Worm (Caenorhabditis elegans) whole organism, early embryonic: ENCODE data around the gene M117.1.

Source experiments
- B0310.2 ChIP-seq: sonication (generic microtip); optimal IDR thresholded peaks from 2 replicates; lab custom pipeline; 2016; ENCODE audit warnings: mild to moderate bottlenecking, missing genetic modification characterization, missing compliant biosample characterization
- F13C5.2 ChIP-seq: sonication (generic microtip); optimal IDR thresholded peaks from 2 replicates; lab custom pipeline; 2017; ENCODE audit warnings: mild to moderate bottlenecking, missing genetic modification characterization, inconsistent platforms, missing compliant biosample characterization
- aly-1 ChIP-seq: sonication (generic microtip); optimal IDR thresholded peaks from 2 replicates; lab custom pipeline; 2016; ENCODE audit warnings: missing genetic modification characterization, missing compliant biosample characterization
- ama-1 ChIP-seq: fragments of 150-350 bp; optimal IDR thresholded peaks from 2 replicates; lab custom pipeline; 2014
- ceh-13 ChIP-seq: fragments of 200-800 bp; sonication (Bioruptor generic); optimal IDR thresholded peaks from 2 replicates; lab custom pipeline; 2018; ENCODE audit warnings: mild to moderate bottlenecking, missing genetic modification characterization, missing compliant biosample characterization
- ceh-36 ChIP-seq: sonication (generic microtip); optimal IDR thresholded peaks from 2 replicates; lab custom pipeline; 2016; ENCODE audit warnings: missing genetic modification characterization, inconsistent platforms, missing compliant biosample characterization
- ets-7 ChIP-seq: sonication (generic microtip); optimal IDR thresholded peaks from 2 replicates; lab custom pipeline; 2016; ENCODE audit warnings: missing genotype, missing genetic modification characterization, missing compliant biosample characterization
- flt-1 ChIP-seq: fragments of 200-800 bp; sonication (Bioruptor generic); IDR thresholded peaks from 2 replicates; pipeline ENCODE4 v1.3.6; 2022; ENCODE audit warnings: missing genetic modification characterization, missing compliant biosample characterization
- hmbx-1 ChIP-seq: sonication (generic microtip); optimal IDR thresholded peaks from 2 replicates; lab custom pipeline; 2016; ENCODE audit warnings: mild to moderate bottlenecking, missing genetic modification characterization, missing compliant biosample characterization
- hmg-4 ChIP-seq: fragments of 200-800 bp; sonication (Bioruptor generic); optimal IDR thresholded peaks from 2 replicates; lab custom pipeline; 2018; ENCODE audit warnings: mild to moderate bottlenecking, missing genetic modification characterization, missing compliant biosample characterization
- hnd-1 ChIP-seq: sonication (generic microtip); optimal IDR thresholded peaks from 2 replicates; lab custom pipeline; 2016; ENCODE audit warnings: missing genetic modification characterization, missing compliant biosample characterization
- pes-1 ChIP-seq: fragments of 200-800 bp; sonication (Bioruptor generic); IDR thresholded peaks from 2 replicates; pipeline ENCODE4 v1.3.6; 2022; ENCODE audit warnings: missing genetic modification reagents, missing genetic modification characterization, missing compliant biosample characterization
- scrt-1 ChIP-seq: fragments of 200-800 bp; sonication (Bioruptor generic); IDR thresholded peaks from 2 replicates; pipeline ENCODE4 v1.3.6; 2022; ENCODE audit warnings: missing genetic modification characterization, missing compliant biosample characterization
- sea-1 ChIP-seq: fragments of 200-800 bp; sonication (Bioruptor generic); conservative IDR thresholded peaks from 2 replicates; pipeline ENCODE4 v1.3.6; 2022; ENCODE audit warnings: missing genetic modification characterization, missing compliant biosample characterization
- tbx-11 ChIP-seq: fragments of 200-800 bp; sonication (Bioruptor generic); IDR thresholded peaks from 2 replicates; pipeline ENCODE4 v1.3.6; 2022; ENCODE audit warnings: missing genetic modification characterization, missing compliant biosample characterization
- tbx-37 ChIP-seq: fragments of 200-800 bp; sonication (Bioruptor generic); conservative IDR thresholded peaks from 2 replicates; pipeline ENCODE4 v1.3.6; 2022; ENCODE audit warnings: missing genetic modification reagents, missing genetic modification characterization, missing compliant biosample characterization
- tra-4 ChIP-seq: sonication (generic microtip); optimal IDR thresholded peaks from 2 replicates; lab custom pipeline; 2017; ENCODE audit warnings: missing genetic modification characterization, missing compliant biosample characterization

Gene M117.1

DNA sequence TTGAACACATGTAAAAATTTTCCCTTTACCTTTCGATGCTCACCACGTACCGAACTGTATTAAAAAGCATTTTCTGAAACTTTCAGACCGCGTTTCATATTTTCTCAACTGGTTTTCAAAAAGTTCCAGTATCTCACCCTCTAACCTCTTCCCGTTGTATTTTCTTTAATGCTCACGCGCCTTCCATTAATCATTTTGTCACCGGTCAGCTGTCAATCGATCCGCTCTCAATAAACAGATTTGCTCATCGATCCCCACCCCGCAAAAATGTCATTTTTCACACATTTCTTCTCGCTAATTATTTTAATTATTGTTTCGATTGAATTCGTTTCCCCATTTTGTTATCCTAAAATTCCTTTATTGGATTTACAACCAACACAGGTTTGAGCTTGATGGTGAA, 35.0 kb upstream of the M117.1 start, which contains the start of gene lpr-2:
Gene lpr-2 (plus strand): TSS at position 189 of the 400 bp plus-strand sequence.
- TF ChIP-seq B0310.2 (no peak), ets-7 (no peak), aly-1 (tag; lab: Kevin White, UChicago) (no peak), hmbx-1 (tag; lab: Kevin White, UChicago) (no peak), tbx-37 (GFP tag; lab: Robert Waterston, UW) (no peak), scrt-1 (GFP tag; lab: Robert Waterston, UW) (no peak)

DNA sequence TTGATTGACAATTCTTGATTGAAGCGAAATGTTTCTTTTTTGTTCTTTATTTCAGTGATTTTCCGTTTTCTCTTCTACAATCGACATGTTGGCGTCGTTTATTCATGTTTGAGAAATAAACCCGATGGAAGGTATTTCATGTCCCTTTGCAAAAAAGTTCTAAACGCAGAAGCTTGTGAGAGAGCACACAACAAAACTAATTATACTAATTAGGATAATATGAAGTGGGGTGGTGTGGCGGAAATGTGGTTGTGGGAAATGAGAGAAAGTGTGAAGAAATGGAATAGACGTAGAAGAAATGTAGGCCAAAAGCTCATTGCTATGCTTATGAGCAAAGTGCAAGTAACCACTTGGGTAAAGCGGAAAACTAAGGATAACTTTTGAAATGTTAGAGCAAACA, 31.2 kb upstream of the M117.1 start:
- TF ChIP-seq tbx-11 (GFP tag; lab: Robert Waterston, UW) (no peak), scrt-1 (GFP tag; lab: Robert Waterston, UW) (no peak), aly-1 (tag; lab: Kevin White, UChicago) (no peak), B0310.2 (no peak), ets-7 (no peak), ama-1 (lab: Kevin White, UChicago) (no peak)

DNA sequence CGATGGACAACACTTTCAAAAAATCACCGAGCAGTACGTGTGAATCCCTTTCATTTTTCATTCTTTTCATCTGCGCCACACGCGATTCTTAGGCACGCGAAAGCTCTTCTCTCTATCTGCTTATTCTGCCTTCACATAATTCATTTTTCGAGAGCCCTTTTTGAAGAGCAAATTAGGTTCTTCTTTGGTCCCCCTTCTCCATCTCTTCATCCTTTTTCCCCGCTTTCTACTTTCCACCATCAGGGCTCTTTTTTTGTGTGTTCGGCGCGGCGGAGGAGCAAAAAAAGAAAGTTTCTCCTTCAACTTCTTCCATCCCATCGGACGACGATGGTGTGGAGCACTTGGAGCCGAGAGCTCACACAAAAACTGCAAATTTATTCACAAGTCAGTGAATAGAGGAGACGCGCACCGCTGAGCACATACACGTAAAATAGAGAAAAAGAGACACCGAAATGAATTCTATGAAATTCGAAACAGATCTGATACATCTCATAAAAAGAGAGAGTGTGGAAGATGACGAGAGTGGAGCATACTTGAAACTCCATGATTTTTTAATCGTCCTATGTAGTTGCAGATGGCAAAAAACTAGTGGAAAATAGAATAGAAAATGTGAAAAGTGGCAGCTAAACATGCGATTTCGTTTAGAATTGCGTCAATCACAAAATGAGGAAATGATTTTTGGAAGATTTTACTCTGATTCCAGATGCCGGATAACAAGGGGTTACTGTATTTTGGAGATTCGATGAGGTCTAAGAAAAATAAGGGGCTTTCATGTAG, 28.8 kb upstream of the M117.1 start:
- TF ChIP-seq tra-4 (tag; lab: Kevin White, UChicago) = no peak
- TF ChIP-seq tbx-37 (GFP tag; lab: Robert Waterston, UW) = no peak
- TF ChIP-seq F13C5.2 (tag; lab: Kevin White, UChicago) = no peak

ce11 chrIV:11787793-11788192, 26.3 kb upstream of the M117.1 start:
- TF ChIP-seq hmg-4 (GFP tag; lab: Kevin White, UChicago) = no peak
- TF ChIP-seq tbx-37 (GFP tag; lab: Robert Waterston, UW) = no peak
- no peak for TF ChIP-seq ets-7
- no peak for TF ChIP-seq tra-4 (tag; lab: Kevin White, UChicago)
- no peak for TF ChIP-seq hmbx-1 (tag; lab: Kevin White, UChicago)
- TF ChIP-seq hnd-1 (tag; lab: Kevin White, UChicago) = no peak
- TF ChIP-seq tbx-11 (GFP tag; lab: Robert Waterston, UW) = no peak
- no peak for TF ChIP-seq ceh-36
- TF ChIP-seq pes-1 (GFP tag; lab: Robert Waterston, UW) = no peak
- no peak for TF ChIP-seq ceh-13 (GFP tag; lab: Kevin White, UChicago)

DNA sequence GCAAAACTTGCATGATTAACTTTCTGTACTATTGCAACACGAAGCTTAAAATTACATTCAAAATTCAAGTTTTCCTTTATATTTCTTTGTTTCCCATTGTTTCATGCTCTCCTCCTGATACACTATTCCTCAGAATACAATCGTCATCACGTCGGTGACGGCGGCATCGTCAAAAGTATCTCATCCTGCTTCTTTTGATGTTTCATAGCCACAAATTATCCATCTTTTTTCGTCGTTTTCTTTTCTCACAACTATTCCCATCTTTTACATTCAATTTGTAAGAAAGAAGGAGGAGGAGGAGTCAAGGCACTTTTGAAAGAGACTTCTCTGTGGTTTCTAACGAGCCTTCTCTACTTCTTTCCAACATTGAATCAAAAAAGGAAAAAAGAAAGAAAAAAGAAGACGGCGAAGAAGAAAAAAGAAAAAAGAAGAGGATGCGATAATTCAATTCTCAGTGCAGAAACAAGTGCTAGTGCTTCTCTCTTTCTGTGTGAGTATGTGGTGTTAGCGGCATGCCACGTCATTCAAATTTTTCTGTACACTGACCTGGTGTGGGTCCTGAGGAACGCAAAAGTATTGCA, 25.6 kb upstream of the M117.1 start:
- TF ChIP-seq hmbx-1 (tag; lab: Kevin White, UChicago) = no peak
- no peak for TF ChIP-seq B0310.2
- no peak for TF ChIP-seq tbx-37 (GFP tag; lab: Robert Waterston, UW)
- TF ChIP-seq aly-1 (tag; lab: Kevin White, UChicago) = no peak
- no peak for TF ChIP-seq flt-1 (GFP tag; lab: Robert Waterston, UW)
- TF ChIP-seq ets-7 = no peak
- no peak for TF ChIP-seq ama-1 (lab: Kevin White, UChicago)
- no peak for TF ChIP-seq scrt-1 (GFP tag; lab: Robert Waterston, UW)
- no peak for TF ChIP-seq F13C5.2 (tag; lab: Kevin White, UChicago)
- no peak for TF ChIP-seq sea-1 (GFP tag; lab: Robert Waterston, UW)
- TF ChIP-seq hmg-4 (GFP tag; lab: Kevin White, UChicago) = no peak

DNA sequence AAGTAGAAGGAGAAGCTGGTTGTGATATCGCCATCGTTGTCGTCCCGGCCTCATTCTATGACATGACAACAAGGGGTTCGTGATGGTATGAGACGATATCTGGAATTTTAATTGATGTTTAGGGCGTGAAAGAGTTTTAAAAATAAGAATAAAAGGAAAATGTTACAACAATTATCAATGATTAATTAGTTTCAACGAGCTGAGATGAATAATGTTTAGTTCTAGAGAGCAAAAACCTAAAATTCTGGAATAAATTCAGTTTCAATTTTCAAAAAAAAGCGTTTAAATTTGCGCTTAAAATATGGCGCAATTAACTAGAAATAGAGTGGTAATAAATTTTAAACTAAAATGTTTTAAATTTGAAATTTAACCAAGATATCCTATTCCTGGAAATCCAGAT, 21.6 kb upstream of the M117.1 start, which contains the start of gene H01G02.3:
Gene H01G02.3 (minus strand): TSS at position 101 of the 400 bp plus-strand sequence.
- TF ChIP-seq aly-1 (tag; lab: Kevin White, UChicago) (no peak), F13C5.2 (tag; lab: Kevin White, UChicago) (no peak), pes-1 (GFP tag; lab: Robert Waterston, UW) (no peak), ceh-13 (GFP tag; lab: Kevin White, UChicago) (no peak), B0310.2 (no peak), hmg-4 (GFP tag; lab: Kevin White, UChicago) (no peak), sea-1 (GFP tag; lab: Robert Waterston, UW) (no peak), scrt-1 (GFP tag; lab: Robert Waterston, UW) (no peak), hmbx-1 (tag; lab: Kevin White, UChicago) (no peak), flt-1 (GFP tag; lab: Robert Waterston, UW) (no peak), ets-7 (no peak), tbx-37 (GFP tag; lab: Robert Waterston, UW) (no peak), tbx-11 (GFP tag; lab: Robert Waterston, UW) (no peak), hnd-1 (tag; lab: Kevin White, UChicago) (no peak), ceh-36 (no peak), tra-4 (tag; lab: Kevin White, UChicago) (no peak), ama-1 (lab: Kevin White, UChicago) (no peak)

DNA sequence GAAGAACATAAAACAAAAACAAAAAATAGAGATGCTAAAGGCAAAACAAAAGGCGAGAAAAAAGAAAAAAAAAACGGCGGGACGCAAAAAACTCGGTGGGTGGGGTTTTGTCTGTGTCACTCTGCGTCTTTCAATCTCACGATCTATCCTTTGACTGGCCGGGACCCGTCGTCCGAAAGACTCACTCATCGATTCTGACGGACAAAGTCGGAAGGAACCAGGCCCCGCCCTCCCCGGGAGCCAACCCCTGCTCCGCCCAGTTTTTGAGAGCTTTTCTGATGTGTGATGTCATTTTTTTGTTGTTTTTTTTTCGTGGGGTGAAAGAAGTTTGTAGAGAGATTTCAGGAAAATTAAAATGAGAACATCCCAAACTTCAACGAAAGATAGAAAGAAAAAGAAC, 20.9 kb upstream of the M117.1 start:
- TF ChIP-seq F13C5.2 (tag; lab: Kevin White, UChicago) = no peak
- no peak for TF ChIP-seq aly-1 (tag; lab: Kevin White, UChicago)
- no peak for TF ChIP-seq ceh-36
- no peak for TF ChIP-seq tbx-11 (GFP tag; lab: Robert Waterston, UW)
- TF ChIP-seq tra-4 (tag; lab: Kevin White, UChicago) = no peak
- no peak for TF ChIP-seq hmbx-1 (tag; lab: Kevin White, UChicago)
- no peak for TF ChIP-seq hmg-4 (GFP tag; lab: Kevin White, UChicago)
- TF ChIP-seq pes-1 (GFP tag; lab: Robert Waterston, UW) = no peak
- no peak for TF ChIP-seq scrt-1 (GFP tag; lab: Robert Waterston, UW)
- no peak for TF ChIP-seq ets-7
- no peak for TF ChIP-seq sea-1 (GFP tag; lab: Robert Waterston, UW)
- no peak for TF ChIP-seq ama-1 (lab: Kevin White, UChicago)
- TF ChIP-seq ceh-13 (GFP tag; lab: Kevin White, UChicago) = no peak
- no peak for TF ChIP-seq hnd-1 (tag; lab: Kevin White, UChicago)
- TF ChIP-seq tbx-37 (GFP tag; lab: Robert Waterston, UW) = no peak
- TF ChIP-seq flt-1 (GFP tag; lab: Robert Waterston, UW) = no peak
- no peak for TF ChIP-seq B0310.2
